Worm (Caenorhabditis elegans) whole organism, L1 larva: ENCODE data around the gene H03G16.5.

Source experiments
- nhr-11 ChIP-seq: fragments of 150-350 bp; optimal IDR thresholded peaks from 2 replicates; lab custom pipeline; 2014; ENCODE audit warnings: missing biosample characterization, missing genetic modification characterization
- pax-3 ChIP-seq: fragments of 200-800 bp; sonication (Bioruptor generic); optimal IDR thresholded peaks from 2 replicates; lab custom pipeline; 2018; ENCODE audit warnings: mild to moderate bottlenecking, missing genetic modification characterization, moderate library complexity, missing compliant biosample characterization
- sox-4 ChIP-seq: sonication (generic microtip); optimal IDR thresholded peaks from 2 replicates; lab custom pipeline; 2016; ENCODE audit warnings: missing genetic modification characterization, missing compliant biosample characterization

- no peak for TF ChIP-seq nhr-11 (tag; lab: Kevin White, UChicago)
- TF ChIP-seq pax-3 (tag; lab: Kevin White, UChicago) = no peak
- TF ChIP-seq sox-4 (tag; lab: Kevin White, UChicago) = no peak
These were observed 13.5 kb upstream of the H03G16.5 start for ce11 chrX:15070137-15070536.
